Fruit fly (Drosophila melanogaster) Kc167 (cell line): ENCODE measurements around the gene CG6833.

Experiments
- Myc ChIP-seq: fragments of >200 bp; optimal IDR thresholded peaks from 2 replicates; lab custom pipeline; 2017; ENCODE audit warnings: missing external identifiers
- h ChIP-seq: fragments of >200 bp; optimal IDR thresholded peaks from 3 replicates; lab custom pipeline; 2018; ENCODE audit warnings: missing external identifiers
- psq ChIP-seq: fragments of >200 bp; optimal IDR thresholded peaks from 2 replicates; lab custom pipeline; 2017; ENCODE audit warnings: missing external identifiers
- ttk ChIP-seq: sonication (Bioruptor generic); optimal IDR thresholded peaks from 2 replicates; lab custom pipeline; 2017; ENCODE audit warnings: missing external identifiers

dm6 chr3L:14036867-14037313 is 14.1 kb upstream of the CG6833 start, which contains the start of gene Hsp110:
- TF ChIP-seq Myc (lab: Kevin White, UChicago) (no peak), h (lab: Kevin White, UChicago) (no peak), psq (lab: Kevin White, UChicago) (no peak), ttk (lab: Kevin White, UChicago) (no peak)
